Fruit fly (Drosophila melanogaster): Measurements from ENCODE around the gene Trx2.

The Trx2 gene

DNA sequence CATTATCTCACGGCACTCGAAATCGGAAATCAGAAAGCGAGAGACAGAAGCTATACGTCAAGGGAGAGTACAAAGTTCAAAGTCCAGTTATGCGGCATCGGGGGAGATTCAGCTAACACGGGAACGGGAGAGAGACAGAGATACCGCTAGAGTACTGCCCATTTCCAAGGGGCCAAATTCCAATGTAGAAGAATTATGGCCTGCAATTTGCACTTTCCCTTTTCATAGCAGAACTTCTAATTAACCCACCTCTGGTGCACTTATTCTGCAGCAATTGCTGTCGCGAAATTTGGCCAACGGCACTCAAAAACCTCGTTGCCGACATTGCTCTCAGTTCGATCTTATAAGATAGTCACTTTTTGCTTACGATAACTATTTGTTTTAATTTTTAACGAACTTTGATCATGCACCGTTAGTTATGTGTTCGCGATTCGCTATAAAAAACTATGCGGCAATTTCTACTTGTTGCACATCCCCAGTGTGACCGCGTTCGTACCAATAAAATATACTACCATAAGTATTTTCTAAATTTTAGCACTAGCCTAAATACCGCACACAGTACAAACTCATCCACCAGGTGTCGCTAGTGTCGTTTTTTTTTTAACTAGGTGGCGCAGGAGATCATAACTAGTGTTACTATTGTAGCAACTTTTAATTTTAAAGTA lies 36.6 kb upstream of the Trx2 start, which contains the start of gene Mtpalpha (continued):
- TF ChIP-seq CG12769 (tag; optimal IDR thresholded peaks at IDR 0.05) (no peak), row (GFP tag; IDR thresholded peaks at IDR 0.05) (0 out of 3 replicates have a peak, but pooled peaks have one; percentile 20), GATAe (GFP tag; conservative IDR thresholded peaks at IDR 0.05) (no peak), B-H2 (GFP tag; optimal IDR thresholded peaks at IDR 0.05) (peak; percentile 1), CG17912 (GFP tag; optimal IDR thresholded peaks at IDR 0.05) (peak; percentile 37), H2.0 (GFP tag; IDR thresholded peaks at IDR 0.05) (no peak), CG1603 (tag; optimal IDR thresholded peaks at IDR 0.05) (no peak), Dad (GFP tag; optimal IDR thresholded peaks at IDR 0.05) (no peak), fru (optimal IDR thresholded peaks at IDR 0.05) (no peak), CG4328 (GFP tag; optimal IDR thresholded peaks at IDR 0.05) (no peak), chif (GFP tag; optimal IDR thresholded peaks at IDR 0.05) (peak; percentile 23 to 67), CG6175 (GFP tag; IDR thresholded peaks at IDR 0.05) (no peak), CG33213 (GFP tag; optimal IDR thresholded peaks at IDR 0.05) (peak; percentile 76), Nf-YA (GFP tag; IDR thresholded peaks at IDR 0.05) (no peak), Dbx (GFP tag; IDR thresholded peaks at IDR 0.05) (peak; percentile 31; the same call in 1 of the 3 replicates), D19A (tag; optimal IDR thresholded peaks at IDR 0.05) (no peak), pnt (GFP tag; optimal IDR thresholded peaks at IDR 0.05) (peak; percentile 22), caup (GFP tag; optimal IDR thresholded peaks at IDR 0.05; ENCODE audit: severe bottlenecking) (peak; percentile 26), ind (GFP tag; optimal IDR thresholded peaks at IDR 0.05) (peak; percentile 15), ttk (GFP tag; IDR thresholded peaks at IDR 0.05) (no peak), tio (GFP tag; optimal IDR thresholded peaks at IDR 0.05) (no peak), CG16813 (GFP tag; IDR thresholded peaks at IDR 0.05; ENCODE audit: partially characterized antibody) (no peak), tgo (GFP tag; IDR thresholded peaks at IDR 0.05) (0 out of 3 replicates have a peak, but pooled peaks have one; percentile 17), fu2 (GFP tag; optimal IDR thresholded peaks at IDR 0.05) (no peak), CG9215 (GFP tag; IDR thresholded peaks at IDR 0.05) (no peak), Jarid2 (GFP tag; optimal IDR thresholded peaks at IDR 0.05) (peak; percentile 60), CG10654 (GFP tag; optimal IDR thresholded peaks at IDR 0.05) (no peak), CG14441 (GFP tag; IDR thresholded peaks at IDR 0.05) (0 out of 2 replicates have a peak, but pooled peaks have one; percentile 7), Chrac-16 (GFP tag; optimal IDR thresholded peaks at IDR 0.05) (peak; percentile 56), CG1602 (GFP tag; optimal IDR thresholded peaks at IDR 0.05) (peak; percentile 28), inv (GFP tag; IDR thresholded peaks at IDR 0.05; ENCODE audit: partially characterized antibody) (no peak), pan (optimal IDR thresholded peaks at IDR 0.05) (no peak), pan (GFP tag; optimal IDR thresholded peaks at IDR 0.05 in 1 of 2, IDR thresholded peaks at IDR 0.05 in 1 of 2) (peak in 1 of 2 experiments; percentile 18), CG30431 (GFP tag; optimal IDR thresholded peaks at IDR 0.05) (no peak), Bgb (GFP tag; IDR thresholded peaks at IDR 0.05; ENCODE audit: partially characterized antibody) (no peak; the same call in 1 of the 2 replicates), CG17361 (GFP tag; IDR thresholded peaks at IDR 0.05) (0 out of 3 replicates have a peak, but pooled peaks have one; percentile 49), Sox100B (GFP tag; optimal IDR thresholded peaks at IDR 0.05) (peak; percentile 8), CG15073 (GFP tag; optimal IDR thresholded peaks at IDR 0.05) (no peak), trem (tag; optimal IDR thresholded peaks at IDR 0.05) (peak; percentile 6), CG3726 (GFP tag; IDR thresholded peaks at IDR 0.05) (no peak), psq (GFP tag; optimal IDR thresholded peaks at IDR 0.05) (no peak), CG12236 (GFP tag; optimal IDR thresholded peaks at IDR 0.05) (no peak), slp2 (GFP tag; optimal IDR thresholded peaks at IDR 0.05) (no peak), CG15601 (tag; optimal IDR thresholded peaks at IDR 0.05) (peak; percentile 39), maf-S (GFP tag; optimal IDR thresholded peaks at IDR 0.05) (no peak), CG10321 (GFP tag; IDR thresholded peaks at IDR 0.05) (no peak), Oli (tag; optimal IDR thresholded peaks at IDR 0.05) (no peak), CG10979 (tag; optimal IDR thresholded peaks at IDR 0.05) (peak; percentile 100), CG16815 (GFP tag; optimal IDR thresholded peaks at IDR 0.05) (no peak), bsh (GFP tag; optimal IDR thresholded peaks at IDR 0.05) (peak; percentile 27 to 99)
